Worm (Caenorhabditis elegans) whole organism, L2 larva: ENCODE data around the gene wrt-5.

ENCODE experiments used
- C34F6.9 ChIP-seq: fragments of 150-350 bp; optimal IDR thresholded peaks from 2 replicates; lab custom pipeline; 2014; ENCODE audit warnings: missing biosample characterization, missing genetic modification characterization
- F13H6.1 ChIP-seq: sonication (generic microtip); optimal IDR thresholded peaks from 2 replicates; lab custom pipeline; 2016; ENCODE audit warnings: missing genetic modification characterization, missing compliant biosample characterization
- R02D3.7 ChIP-seq: fragments of 150-350 bp; optimal IDR thresholded peaks from 2 replicates; lab custom pipeline; 2014; ENCODE audit warnings: missing biosample characterization, missing genetic modification characterization
- ZK546.5 ChIP-seq: sonication (generic microtip); optimal IDR thresholded peaks from 2 replicates; lab custom pipeline; 2017; ENCODE audit warnings: missing biosample characterization, missing genetic modification characterization
- alr-1 ChIP-seq: fragments of 150-350 bp; optimal IDR thresholded peaks from 2 replicates; lab custom pipeline; 2014; ENCODE audit warnings: missing biosample characterization, missing genetic modification characterization
- aly-2 ChIP-seq: fragments of 150-350 bp; optimal IDR thresholded peaks from 2 replicates; lab custom pipeline; 2014; ENCODE audit warnings: missing biosample characterization, missing genetic modification characterization
- ama-1 ChIP-seq: fragments of 150-350 bp; optimal IDR thresholded peaks from 2 replicates; lab custom pipeline; 2018; ENCODE audit warnings: inconsistent platforms
- blmp-1 ChIP-seq: sonication (generic microtip); optimal IDR thresholded peaks from 2 replicates; lab custom pipeline; 2017; ENCODE audit warnings: missing genetic modification characterization, mild to moderate bottlenecking, missing compliant biosample characterization, antibody characterized with exemption, moderate library complexity; ENCODE audit not compliant: insufficient read depth
- ceh-16 ChIP-seq: fragments of 150-350 bp; optimal IDR thresholded peaks from 2 replicates; lab custom pipeline; 2014; ENCODE audit warnings: missing biosample characterization, missing genetic modification characterization
- ceh-82 ChIP-seq: fragments of 150-350 bp; optimal IDR thresholded peaks from 2 replicates; lab custom pipeline; 2014; ENCODE audit warnings: missing biosample characterization, missing genetic modification characterization
- crh-2 ChIP-seq: sonication (generic microtip); optimal IDR thresholded peaks from 2 replicates; lab custom pipeline; 2017; ENCODE audit warnings: missing biosample characterization, missing genetic modification characterization
- dmd-4 ChIP-seq: sonication (generic microtip); optimal IDR thresholded peaks from 2 replicates; lab custom pipeline; 2017; ENCODE audit warnings: missing biosample characterization, missing genetic modification characterization
- egl-27 ChIP-seq: sonication (generic microtip); optimal IDR thresholded peaks from 3 replicates; lab custom pipeline; 2017; ENCODE audit warnings: missing biosample characterization, missing genetic modification reagents, missing genetic modification characterization
- elt-1 ChIP-seq: fragments of 150-350 bp; optimal IDR thresholded peaks from 2 replicates; lab custom pipeline; 2014; ENCODE audit warnings: missing biosample characterization, missing genetic modification characterization
- elt-3 ChIP-seq: sonication (generic microtip); optimal IDR thresholded peaks from 2 replicates; lab custom pipeline; 2017; ENCODE audit warnings: missing biosample characterization, missing genetic modification characterization
- fos-1 ChIP-seq: fragments of 150-350 bp; optimal IDR thresholded peaks from 2 replicates; lab custom pipeline; 2014; ENCODE audit warnings: missing biosample characterization, missing genetic modification characterization
- lin-11 ChIP-seq: fragments of 150-350 bp; sonication (generic microtip); optimal IDR thresholded peaks from 2 replicates; lab custom pipeline; 2014; ENCODE audit warnings: missing biosample characterization, missing genetic modification characterization, inconsistent platforms, mixed read lengths
- lin-13 ChIP-seq: fragments of 150-350 bp; optimal IDR thresholded peaks from 2 replicates; lab custom pipeline; 2014; ENCODE audit warnings: missing biosample characterization, missing genetic modification reagents, missing genetic modification characterization
- lin-39 ChIP-seq: fragments of 150-350 bp; optimal IDR thresholded peaks from 2 replicates; lab custom pipeline; 2014; ENCODE audit warnings: missing biosample characterization, missing genetic modification reagents, missing genetic modification characterization
- lsy-2 ChIP-seq, 2 experiments: fragments of 150-350 bp in 1 of 2; sonication (generic microtip) in 1 of 2; optimal IDR thresholded peaks; 2 replicates each; lab custom pipeline; 2014 to 2017; ENCODE audit warnings: missing biosample characterization in 2 of 2, missing genetic modification characterization in 2 of 2
- mdl-1 ChIP-seq, 2 experiments: fragments of 150-350 bp in 1 of 2; sonication (generic microtip) in 1 of 2; optimal IDR thresholded peaks; 2 replicates each; lab custom pipeline; 2017; ENCODE audit warnings: missing biosample characterization in 2 of 2, missing genetic modification characterization in 2 of 2
- nhr-10 ChIP-seq: sonication (generic microtip); optimal IDR thresholded peaks from 2 replicates; lab custom pipeline; 2017; ENCODE audit warnings: missing biosample characterization, missing genetic modification characterization
- nhr-11 ChIP-seq: fragments of 150-350 bp; optimal IDR thresholded peaks from 2 replicates; lab custom pipeline; 2014; ENCODE audit warnings: missing biosample characterization, missing genetic modification characterization
- nhr-12 ChIP-seq: fragments of 150-350 bp; optimal IDR thresholded peaks from 2 replicates; lab custom pipeline; 2014; ENCODE audit warnings: missing biosample characterization, missing genetic modification characterization
- nhr-129 ChIP-seq: fragments of 150-350 bp; optimal IDR thresholded peaks from 2 replicates; lab custom pipeline; 2014; ENCODE audit warnings: missing biosample characterization, missing genetic modification characterization
- nhr-21 ChIP-seq: fragments of 150-350 bp; optimal IDR thresholded peaks from 2 replicates; lab custom pipeline; 2014; ENCODE audit warnings: missing biosample characterization, missing genetic modification characterization
- nhr-23 ChIP-seq: fragments of 150-350 bp; optimal IDR thresholded peaks from 2 replicates; lab custom pipeline; 2014; ENCODE audit warnings: missing biosample characterization, missing genetic modification reagents, missing genetic modification characterization
- nhr-237 ChIP-seq: fragments of 150-350 bp; optimal IDR thresholded peaks from 2 replicates; lab custom pipeline; 2014; ENCODE audit warnings: missing biosample characterization, missing genetic modification characterization
- nhr-25 ChIP-seq: fragments of 150-350 bp; sonication (generic microtip); optimal IDR thresholded peaks from 3 replicates; lab custom pipeline; 2014; ENCODE audit warnings: missing biosample characterization, missing genetic modification characterization
- nhr-6 ChIP-seq: fragments of 150-350 bp; optimal IDR thresholded peaks from 2 replicates; lab custom pipeline; 2014; ENCODE audit warnings: missing biosample characterization, missing genetic modification characterization
- nhr-77 ChIP-seq: fragments of 150-350 bp; optimal IDR thresholded peaks from 2 replicates; lab custom pipeline; 2014; ENCODE audit warnings: missing biosample characterization, missing genetic modification characterization
- peb-1 ChIP-seq: fragments of 150-350 bp; optimal IDR thresholded peaks from 2 replicates; lab custom pipeline; 2014; ENCODE audit warnings: missing biosample characterization, missing genetic modification characterization
- sem-4 ChIP-seq: fragments of 150-350 bp; optimal IDR thresholded peaks from 2 replicates; lab custom pipeline; 2014; ENCODE audit warnings: missing biosample characterization, missing genetic modification reagents, missing genetic modification characterization
- skn-1 ChIP-seq: sonication (generic microtip); optimal IDR thresholded peaks from 2 replicates; lab custom pipeline; 2017; ENCODE audit warnings: missing biosample characterization, missing genetic modification characterization
- sma-3 ChIP-seq: sonication (generic microtip); optimal IDR thresholded peaks from 2 replicates; lab custom pipeline; 2016; ENCODE audit warnings: missing genetic modification reagents, missing genetic modification characterization, missing compliant biosample characterization
- snpc-4 ChIP-seq: fragments of 150-350 bp; optimal IDR thresholded peaks from 2 replicates; lab custom pipeline; 2014; ENCODE audit warnings: missing biosample characterization, missing genetic modification characterization
- unc-39 ChIP-seq: fragments of 150-350 bp; optimal IDR thresholded peaks from 2 replicates; lab custom pipeline; 2014; ENCODE audit warnings: missing biosample characterization, missing genetic modification characterization
- unc-55 ChIP-seq: fragments of 150-350 bp; sonication (generic microtip); optimal IDR thresholded peaks from 3 replicates; lab custom pipeline; 2014; ENCODE audit warnings: missing biosample characterization, missing genetic modification reagents, missing genetic modification characterization
- unc-62 ChIP-seq: fragments of 150-350 bp; optimal IDR thresholded peaks from 2 replicates; lab custom pipeline; 2014; ENCODE audit warnings: missing biosample characterization, missing genetic modification reagents, missing genetic modification characterization
- ztf-1 ChIP-seq: fragments of 200-800 bp; sonication (Bioruptor generic); conservative IDR thresholded peaks from 2 replicates; pipeline ENCODE4 v1.3.6; 2022; ENCODE audit warnings: missing genetic modification characterization, missing compliant biosample characterization
- ztf-11 ChIP-seq: sonication (generic microtip); optimal IDR thresholded peaks from 2 replicates; lab custom pipeline; 2017; ENCODE audit warnings: missing biosample characterization, missing genetic modification characterization
- ztf-4 ChIP-seq: fragments of 150-350 bp; optimal IDR thresholded peaks from 2 replicates; lab custom pipeline; 2014; ENCODE audit warnings: missing biosample characterization, missing genetic modification characterization

Gene wrt-5

DNA sequence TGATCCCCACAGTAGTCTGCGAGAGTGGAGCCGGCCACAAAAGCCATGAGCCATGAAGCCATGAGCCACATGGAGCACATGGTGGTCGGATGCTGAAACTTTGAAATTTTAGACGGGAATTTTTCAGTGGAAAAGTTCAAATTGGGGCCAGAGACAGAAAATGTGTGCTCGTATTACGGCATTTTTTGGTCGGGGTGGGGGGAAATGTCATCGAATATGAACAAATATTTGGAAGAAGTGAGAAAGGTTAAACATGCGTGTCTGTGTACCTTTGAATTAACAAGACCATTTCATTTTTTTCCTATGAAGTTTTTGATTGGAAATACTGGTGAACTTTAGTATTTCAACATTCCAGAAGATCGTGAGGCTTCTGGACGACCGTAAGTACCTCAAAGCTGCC lies at the start of gene wrt-5:
TSS of gene wrt-5 (minus strand) at position 101 of the 400 bp plus-strand sequence.
- no peak for TF ChIP-seq nhr-25 (tag; lab: Kevin White, UChicago)
- TF ChIP-seq crh-2 (tag; lab: Kevin White, UChicago) = no peak
- no peak for TF ChIP-seq ztf-11 (tag; lab: Kevin White, UChicago)
- no peak for TF ChIP-seq R02D3.7 (tag; lab: Kevin White, UChicago)
- no peak for TF ChIP-seq ama-1 (lab: Kevin White, UChicago)
- no peak for TF ChIP-seq nhr-12 (tag; lab: Kevin White, UChicago)
- no peak for TF ChIP-seq nhr-11 (tag; lab: Kevin White, UChicago)
- no peak for TF ChIP-seq F13H6.1
- TF ChIP-seq ceh-16 (tag; lab: Kevin White, UChicago) = no peak
- TF ChIP-seq lin-11 (tag; lab: Kevin White, UChicago) = no peak
- TF ChIP-seq aly-2 (tag; lab: Kevin White, UChicago) = no peak
- TF ChIP-seq lsy-2 (tag; optimal IDR thresholded peaks at IDR 0.05; lab: Kevin White, UChicago) = no peak
- no peak for TF ChIP-seq unc-55 (GFP tag; lab: Kevin White, UChicago)
- TF ChIP-seq nhr-6 = no peak

DNA sequence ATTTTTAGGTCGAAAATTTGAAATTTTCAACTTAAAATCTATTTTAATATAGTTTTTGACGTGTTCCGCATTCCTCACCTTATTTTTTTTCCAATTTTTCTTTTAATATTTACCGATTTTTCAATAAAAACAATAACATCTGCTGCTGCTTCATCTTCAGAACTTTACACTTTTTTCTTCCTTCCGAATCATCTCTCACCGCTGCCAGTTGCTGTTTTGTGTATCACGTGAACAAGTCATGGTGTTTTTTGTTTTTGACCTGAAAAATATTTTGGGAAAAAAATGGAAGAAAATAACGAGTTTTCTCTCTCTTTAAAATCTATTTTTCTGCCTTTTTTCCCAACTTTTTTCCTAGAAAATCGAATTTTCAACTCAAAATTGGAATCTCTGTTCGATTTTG lies 48.3 kb upstream of the wrt-5 start:
- no peak for TF ChIP-seq skn-1
- no peak for TF ChIP-seq nhr-21 (tag; lab: Kevin White, UChicago)
- no peak for TF ChIP-seq nhr-10
- peak; percentile 10 for TF ChIP-seq nhr-129 (tag; lab: Kevin White, UChicago)
- no peak for TF ChIP-seq nhr-6
- TF ChIP-seq ama-1 (lab: Kevin White, UChicago) = no peak
- no peak for TF ChIP-seq unc-55 (GFP tag; lab: Kevin White, UChicago)
- TF ChIP-seq sem-4 (tag; lab: Kevin White, UChicago) = no peak
- TF ChIP-seq elt-3 = no peak
- TF ChIP-seq egl-27 = no peak
- no peak for TF ChIP-seq elt-1
- TF ChIP-seq lsy-2 (tag; optimal IDR thresholded peaks at IDR 0.05; lab: Kevin White, UChicago) = peak in 1 of 2 experiments; percentile 13
- TF ChIP-seq ztf-1 = no peak
- TF ChIP-seq sma-3 (GFP tag; lab: Kevin White, UChicago) = no peak
- TF ChIP-seq nhr-25 (tag; lab: Kevin White, UChicago) = no peak

DNA sequence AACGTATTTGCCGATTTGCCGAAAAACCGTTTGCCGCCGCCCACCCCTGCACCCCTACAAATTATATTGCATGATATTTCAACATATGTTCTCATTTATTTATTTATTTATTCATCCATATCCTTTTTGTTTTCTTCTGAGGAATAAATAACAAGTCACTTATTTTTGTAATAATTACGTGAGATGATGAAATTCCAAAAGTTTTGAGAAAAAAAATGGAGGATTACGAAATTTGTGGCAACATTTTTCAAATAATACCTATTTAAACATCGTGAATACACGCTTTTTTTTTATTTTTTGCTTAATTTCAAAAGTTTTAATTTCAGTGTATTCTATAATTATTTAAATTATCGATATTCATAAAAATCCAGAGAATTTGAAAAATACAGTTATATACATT lies 45.5 kb upstream of the wrt-5 start:
- TF ChIP-seq nhr-129 (tag; lab: Kevin White, UChicago) (peak; percentile 26), nhr-77 (tag; lab: Kevin White, UChicago) (no peak)

DNA sequence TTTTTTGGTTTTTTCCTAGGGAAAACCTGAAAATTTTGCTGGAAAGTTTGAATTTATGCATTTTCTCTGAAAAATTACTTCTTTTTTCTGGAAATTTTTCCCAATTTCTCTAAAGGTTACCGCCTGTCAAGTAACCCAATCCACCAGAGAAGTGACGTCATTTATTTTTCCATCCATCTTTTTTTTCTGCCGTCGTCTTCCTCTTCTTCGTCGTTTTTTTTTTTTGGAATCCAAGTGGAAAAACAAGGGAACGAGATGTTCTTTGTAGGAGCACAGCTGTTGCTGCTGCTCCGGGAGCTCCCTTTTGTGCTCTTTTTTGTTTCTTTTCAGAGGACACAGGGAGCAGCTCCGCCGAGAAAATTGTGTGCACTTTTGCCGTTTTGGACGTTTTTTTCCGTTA lies 42.9 kb upstream of the wrt-5 start:
- TF ChIP-seq nhr-237 (no peak), nhr-21 (tag; lab: Kevin White, UChicago) (no peak), nhr-25 (tag; lab: Kevin White, UChicago) (no peak), unc-55 (GFP tag; lab: Kevin White, UChicago) (peak; percentile 0), peb-1 (no peak), nhr-10 (no peak), dmd-4 (tag; lab: Kevin White, UChicago) (no peak), mdl-1 (tag; optimal IDR thresholded peaks at IDR 0.05; lab: Kevin White, UChicago) (no peak)

DNA sequence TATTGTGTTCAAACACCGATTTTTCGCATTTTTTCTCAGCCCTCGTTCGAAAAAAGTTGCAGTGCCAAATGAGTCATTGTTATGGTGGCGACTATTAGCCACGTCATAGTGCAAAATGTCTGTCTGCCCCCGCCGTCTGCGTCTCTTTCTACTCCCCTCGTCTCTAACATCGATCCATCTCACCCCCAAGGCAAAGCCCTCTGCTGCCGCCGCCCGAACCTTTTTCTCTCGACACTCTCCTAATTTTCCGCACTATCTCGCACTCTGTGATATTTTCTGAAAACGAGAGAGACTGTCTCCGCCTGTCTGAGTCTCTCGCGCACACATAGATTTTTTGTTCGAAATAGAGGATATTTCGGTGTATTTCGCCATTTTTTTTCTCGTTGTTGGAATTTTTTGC lies 41.6 kb upstream of the wrt-5 start:
- TF ChIP-seq nhr-23 (tag; lab: Kevin White, UChicago) = no peak
- TF ChIP-seq nhr-21 (tag; lab: Kevin White, UChicago) = peak; percentile 57
- no peak for TF ChIP-seq ama-1 (lab: Kevin White, UChicago)
- TF ChIP-seq lsy-2 (tag; optimal IDR thresholded peaks at IDR 0.05; lab: Kevin White, UChicago) = peak; percentile 62 to 83
- TF ChIP-seq ceh-16 (tag; lab: Kevin White, UChicago) = no peak
- TF ChIP-seq nhr-77 (tag; lab: Kevin White, UChicago) = no peak
- TF ChIP-seq ceh-82 (tag; lab: Kevin White, UChicago) = peak; percentile 75
- TF ChIP-seq lin-39 = no peak
- TF ChIP-seq ztf-4 (tag; lab: Kevin White, UChicago) = peak; percentile 55
- TF ChIP-seq C34F6.9 (tag; lab: Kevin White, UChicago) = peak; percentile 78
- TF ChIP-seq blmp-1 (tag; lab: Kevin White, UChicago) = no peak
- peak; percentile 44 for TF ChIP-seq nhr-6
- TF ChIP-seq ZK546.5 (tag; lab: Kevin White, UChicago) = no peak
- TF ChIP-seq elt-3 = no peak
- TF ChIP-seq ztf-11 (tag; lab: Kevin White, UChicago) = no peak
- no peak for TF ChIP-seq unc-62 (GFP tag; lab: Kevin White, UChicago)
- no peak for TF ChIP-seq unc-39
- no peak for TF ChIP-seq ztf-1
- no peak for TF ChIP-seq aly-2 (tag; lab: Kevin White, UChicago)
- TF ChIP-seq nhr-25 (tag; lab: Kevin White, UChicago) = peak; percentile 51
- peak; percentile 69 for TF ChIP-seq nhr-129 (tag; lab: Kevin White, UChicago)
- peak; percentile 84 for TF ChIP-seq sma-3 (GFP tag; lab: Kevin White, UChicago)
- no peak for TF ChIP-seq peb-1
- peak; percentile 66 for TF ChIP-seq lin-13 (GFP tag; lab: Kevin White, UChicago)
- peak; percentile 54 for TF ChIP-seq sem-4 (tag; lab: Kevin White, UChicago)
- no peak for TF ChIP-seq nhr-11 (tag; lab: Kevin White, UChicago)
- peak; percentile 96 for TF ChIP-seq crh-2 (tag; lab: Kevin White, UChicago)
- TF ChIP-seq nhr-237 = peak; percentile 4
- TF ChIP-seq snpc-4 = peak; percentile 49
- TF ChIP-seq R02D3.7 (tag; lab: Kevin White, UChicago) = no peak
- TF ChIP-seq alr-1 (tag; lab: Kevin White, UChicago) = no peak
- TF ChIP-seq mdl-1 (tag; optimal IDR thresholded peaks at IDR 0.05; lab: Kevin White, UChicago) = peak in 1 of 2 experiments; percentile 58
- TF ChIP-seq skn-1 = no peak
- TF ChIP-seq fos-1 (tag; lab: Kevin White, UChicago) = peak; percentile 90
- peak; percentile 91 for TF ChIP-seq F13H6.1
